Fruit fly (Drosophila melanogaster) whole organism, embryonic: ENCODE measurements around the gene CG18766.

Source experiments
- Atf-2 ChIP-seq: fragments of 200-800 bp; sonication (Bioruptor generic); optimal IDR thresholded peaks from 2 replicates; lab custom pipeline; 2016; ENCODE audit warnings: missing biosample characterization, missing genetic modification characterization
- BEAF-32 ChIP-seq: fragments of 200-800 bp; sonication (Bioruptor generic); optimal IDR thresholded peaks from 3 replicates; lab custom pipeline; 2017; ENCODE audit warnings: missing biosample characterization, missing genetic modification characterization, mild to moderate bottlenecking, moderate library complexity, missing genetic modification reagents
- Bgb ChIP-seq: fragments of 200-800 bp; sonication (Bioruptor generic); IDR thresholded peaks from 2 replicates; pipeline ENCODE4 v1.3.6; 2022; ENCODE audit warnings: missing biosample characterization, missing genetic modification characterization; ENCODE audit not compliant: partially characterized antibody
- CG10147 ChIP-seq: fragments of 200-800 bp; sonication (Bioruptor generic); optimal IDR thresholded peaks from 2 replicates; lab custom pipeline; 2019; ENCODE audit warnings: missing biosample characterization, mild to moderate bottlenecking, missing genetic modification characterization, moderate library complexity
- CG12155 ChIP-seq: fragments of 200-800 bp; sonication (Bioruptor generic); optimal IDR thresholded peaks from 3 replicates; lab custom pipeline; 2016; ENCODE audit warnings: missing biosample characterization, missing genetic modification characterization
- CG12391 ChIP-seq: fragments of 200-800 bp; sonication (Bioruptor generic); optimal IDR thresholded peaks from 3 replicates; lab custom pipeline; 2018; ENCODE audit warnings: missing biosample characterization, mild to moderate bottlenecking, missing genetic modification characterization, moderate library complexity
- CG12942 ChIP-seq: fragments of 200-800 bp; sonication (Bioruptor generic); optimal IDR thresholded peaks from 3 replicates; lab custom pipeline; 2016; ENCODE audit warnings: missing biosample characterization, missing genetic modification characterization
- CG13624 ChIP-seq: fragments of 200-800 bp; sonication (Bioruptor generic); optimal IDR thresholded peaks from 2 replicates; lab custom pipeline; 2016; ENCODE audit warnings: missing biosample characterization, missing genetic modification characterization
- CG14014 ChIP-seq: fragments of 200-800 bp; sonication (Bioruptor generic); IDR thresholded peaks from 2 replicates; pipeline ENCODE4 v1.3.6; 2022; ENCODE audit warnings: missing biosample characterization, missing genetic modification characterization
- CG15514 ChIP-seq: fragments of 200-800 bp; sonication (Bioruptor generic); optimal IDR thresholded peaks from 3 replicates; lab custom pipeline; 2017; ENCODE audit warnings: missing biosample characterization, missing genetic modification characterization, mild to moderate bottlenecking, moderate library complexity, missing genetic modification reagents
- CG15601 ChIP-seq: fragments of 200-800 bp; sonication (Bioruptor generic); optimal IDR thresholded peaks from 3 replicates; lab custom pipeline; 2019; ENCODE audit warnings: missing biosample characterization, mild to moderate bottlenecking, missing genetic modification characterization, moderate library complexity
- CG16863 ChIP-seq: fragments of 200-800 bp; sonication (Bioruptor generic); optimal IDR thresholded peaks from 3 replicates; lab custom pipeline; 2016; ENCODE audit warnings: missing biosample characterization, missing genetic modification characterization
- CG2202 ChIP-seq: fragments of 200-800 bp; sonication (Bioruptor generic); optimal IDR thresholded peaks from 2 replicates; lab custom pipeline; 2018; ENCODE audit warnings: missing biosample characterization, mild to moderate bottlenecking, missing genetic modification characterization
- CG4328 ChIP-seq: fragments of 200-800 bp; sonication (Bioruptor generic); optimal IDR thresholded peaks from 3 replicates; lab custom pipeline; 2017; ENCODE audit warnings: missing biosample characterization, missing genetic modification reagents, missing genetic modification characterization
- CG6683 ChIP-seq: fragments of 200-800 bp; sonication (Bioruptor generic); optimal IDR thresholded peaks from 2 replicates; lab custom pipeline; 2017; ENCODE audit warnings: missing biosample characterization, mild to moderate bottlenecking, missing genetic modification characterization, missing genetic modification reagents
- CG6791 ChIP-seq: fragments of 200-800 bp; sonication (Bioruptor generic); IDR thresholded peaks from 3 replicates; pipeline ENCODE4 v1.3.6; 2022; ENCODE audit warnings: missing biosample characterization, missing genetic modification characterization; ENCODE audit not compliant: partially characterized antibody
- CG7963 ChIP-seq: fragments of 200-800 bp; sonication (Bioruptor generic); IDR thresholded peaks from 3 replicates; pipeline ENCODE4 v1.3.6; 2022; ENCODE audit warnings: missing biosample characterization, missing genetic modification characterization; ENCODE audit not compliant: partially characterized antibody
- CG9727 ChIP-seq: fragments of 200-800 bp; sonication (Bioruptor generic); optimal IDR thresholded peaks from 3 replicates; lab custom pipeline; 2017; ENCODE audit warnings: missing biosample characterization, mild to moderate bottlenecking, missing genetic modification characterization
- CHES-1-like ChIP-seq: fragments of 200-800 bp; sonication (Bioruptor generic); optimal IDR thresholded peaks from 2 replicates; lab custom pipeline; 2016; ENCODE audit warnings: missing biosample characterization, missing genetic modification characterization
- CoRest ChIP-seq: fragments of 200-800 bp; sonication (Bioruptor generic); optimal IDR thresholded peaks from 3 replicates; lab custom pipeline; 2018; ENCODE audit warnings: missing biosample characterization, mild to moderate bottlenecking, missing genetic modification characterization, moderate library complexity
- Ets97D ChIP-seq: fragments of 200-800 bp; sonication (Bioruptor generic); optimal IDR thresholded peaks from 3 replicates; lab custom pipeline; 2016; ENCODE audit warnings: missing biosample characterization, missing genetic modification characterization
- HLH54F ChIP-seq: fragments of 200-800 bp; sonication (Bioruptor generic); optimal IDR thresholded peaks from 3 replicates; lab custom pipeline; 2016; ENCODE audit warnings: missing biosample characterization, missing genetic modification characterization
- Hmr ChIP-seq: fragments of 200-800 bp; sonication (Bioruptor generic); optimal IDR thresholded peaks from 3 replicates; lab custom pipeline; 2017; ENCODE audit warnings: mild to moderate bottlenecking, missing biosample characterization, missing genetic modification reagents, missing genetic modification characterization
- Kr ChIP-seq: fragments of 200-800 bp; sonication (Bioruptor generic); optimal IDR thresholded peaks from 2 replicates; lab custom pipeline; 2017; ENCODE audit warnings: missing biosample characterization, mild to moderate bottlenecking, missing genetic modification characterization
- Lpt ChIP-seq: fragments of >200 bp; optimal IDR thresholded peaks from 2 replicates; lab custom pipeline; 2018; ENCODE audit warnings: missing biosample characterization, missing genetic modification characterization
- NC2α ChIP-seq: fragments of 200-800 bp; sonication (Bioruptor generic); optimal IDR thresholded peaks from 2 replicates; lab custom pipeline; 2016; ENCODE audit warnings: missing biosample characterization, missing genetic modification characterization
- Scr ChIP-seq: fragments of 200-800 bp; sonication (Bioruptor generic); IDR thresholded peaks from 2 replicates; pipeline ENCODE4 v1.3.6; 2022; ENCODE audit warnings: missing biosample characterization, missing genetic modification characterization; ENCODE audit not compliant: partially characterized antibody
- Spps ChIP-seq: fragments of 200-800 bp; sonication (Bioruptor generic); optimal IDR thresholded peaks from 2 replicates; lab custom pipeline; 2018; ENCODE audit warnings: missing biosample characterization, mild to moderate bottlenecking, missing genetic modification characterization
- abd-A ChIP-seq: fragments of 200-800 bp; sonication (Bioruptor generic); optimal IDR thresholded peaks from 3 replicates; lab custom pipeline; 2019; ENCODE audit warnings: missing biosample characterization, mild to moderate bottlenecking, missing genetic modification characterization, moderate library complexity
- ap ChIP-seq: fragments of 200-800 bp; sonication (Bioruptor generic); IDR thresholded peaks from 2 replicates; pipeline ENCODE4 v1.3.6; 2022; ENCODE audit warnings: missing biosample characterization, missing genetic modification characterization
- cg ChIP-seq: fragments of 200-800 bp; sonication (Bioruptor generic); optimal IDR thresholded peaks from 3 replicates; lab custom pipeline; 2019; ENCODE audit warnings: missing biosample characterization, mild to moderate bottlenecking, missing genetic modification characterization, moderate library complexity
- chinmo ChIP-seq: fragments of 200-800 bp; sonication (Bioruptor generic); IDR thresholded peaks from 4 replicates; pipeline ENCODE4 v1.3.6; 2022; ENCODE audit warnings: missing biosample characterization, missing genetic modification characterization; ENCODE audit not compliant: partially characterized antibody
- emc ChIP-seq: fragments of 200-800 bp; sonication (Bioruptor generic); optimal IDR thresholded peaks from 2 replicates; lab custom pipeline; 2016; ENCODE audit warnings: missing biosample characterization, missing genetic modification characterization
- en ChIP-seq: fragments of 200-800 bp; sonication (Bioruptor generic); optimal IDR thresholded peaks from 2 replicates; lab custom pipeline; 2016; ENCODE audit warnings: missing biosample characterization, missing genetic modification characterization
- gcm ChIP-seq: fragments of 200-800 bp; sonication (Bioruptor generic); optimal IDR thresholded peaks from 2 replicates; lab custom pipeline; 2019; ENCODE audit warnings: missing biosample characterization, mild to moderate bottlenecking, missing genetic modification characterization, moderate library complexity
- gsb ChIP-seq: fragments of 200-800 bp; sonication (Bioruptor generic); IDR thresholded peaks from 2 replicates; pipeline ENCODE4 v1.3.6; 2022; ENCODE audit warnings: missing biosample characterization, missing genetic modification characterization
- ind ChIP-seq: fragments of 200-800 bp; sonication (Bioruptor generic); optimal IDR thresholded peaks from 3 replicates; lab custom pipeline; 2016; ENCODE audit warnings: missing biosample characterization, missing genetic modification characterization
- jing ChIP-seq: fragments of 200-800 bp; sonication (Bioruptor generic); optimal IDR thresholded peaks from 2 replicates; lab custom pipeline; 2018; ENCODE audit warnings: missing biosample characterization, mild to moderate bottlenecking, missing genetic modification characterization
- kni ChIP-seq: fragments of 200-800 bp; sonication (Bioruptor generic); optimal IDR thresholded peaks from 3 replicates; lab custom pipeline; 2017; ENCODE audit warnings: mild to moderate bottlenecking, missing biosample characterization, missing genetic modification reagents, missing genetic modification characterization
- pnt ChIP-seq: fragments of 200-800 bp; sonication (Bioruptor generic); optimal IDR thresholded peaks from 3 replicates; lab custom pipeline; 2016; ENCODE audit warnings: missing biosample characterization, missing genetic modification characterization
- repo ChIP-seq: fragments of 200-800 bp; sonication (Bioruptor generic); optimal IDR thresholded peaks from 2 replicates; lab custom pipeline; 2016; ENCODE audit warnings: missing biosample characterization, missing genetic modification characterization
- rib ChIP-seq: fragments of 200-800 bp; sonication (Bioruptor generic); IDR thresholded peaks from 2 replicates; pipeline ENCODE4 v1.3.6; 2022; ENCODE audit warnings: missing biosample characterization, missing genetic modification characterization
- sens ChIP-seq: fragments of 200-800 bp; sonication (Bioruptor generic); peaks from one replicate; lab custom pipeline; 2016; ENCODE audit warnings: missing biosample characterization, missing genetic modification characterization
- trh ChIP-seq: fragments of 200-800 bp; sonication (Bioruptor generic); optimal IDR thresholded peaks from 2 replicates; lab custom pipeline; 2016; ENCODE audit warnings: missing biosample characterization, missing genetic modification characterization
- ttk ChIP-seq: fragments of 200-800 bp; sonication (Bioruptor generic); IDR thresholded peaks from 2 replicates; pipeline ENCODE4 v2.1.2; 2022; ENCODE audit warnings: missing biosample characterization, missing genetic modification characterization
- tup ChIP-seq: fragments of 200-800 bp; sonication (Bioruptor generic); optimal IDR thresholded peaks from 2 replicates; lab custom pipeline; 2016; ENCODE audit warnings: missing biosample characterization, mild to moderate bottlenecking, missing genetic modification characterization, moderate library complexity
- zen2 ChIP-seq: fragments of 200-800 bp; sonication (Bioruptor generic); IDR thresholded peaks from 3 replicates; pipeline ENCODE4 v1.3.6; 2022; ENCODE audit warnings: missing biosample characterization, missing genetic modification characterization; ENCODE audit not compliant: partially characterized antibody
- zf30C ChIP-seq: fragments of 200-800 bp; sonication (Bioruptor generic); optimal IDR thresholded peaks from 3 replicates; lab custom pipeline; 2018; ENCODE audit warnings: missing biosample characterization, mild to moderate bottlenecking, missing genetic modification characterization

CG18766 gene

dm6 chr3R:27253136-27253920 is 8.3 kb upstream of the CG18766 start, which contains the start of gene pll (continued):
- peak; percentile 85 for TF ChIP-seq CG14014
- TF ChIP-seq CG13624, result peak; percentile 77
- no peak for TF ChIP-seq zen2
- TF ChIP-seq ind (GFP tag; lab: Kevin White, UChicago), result peak; percentile 83
- TF ChIP-seq en (GFP tag; lab: Kevin White, UChicago), result peak; percentile 22
- TF ChIP-seq ttk, result peak; percentile 84
- peak; percentile 27 for TF ChIP-seq Atf-2 (GFP tag; lab: Kevin White, UChicago)
- TF ChIP-seq kni (GFP tag; lab: Kevin White, UChicago), result no peak
- TF ChIP-seq CG10147 (GFP tag; lab: Kevin White, UChicago), result peak; percentile 71
- TF ChIP-seq CG12391, result peak; percentile 92
- peak; percentile 58 for TF ChIP-seq ap (GFP tag; lab: Robert Waterston, UW)
- peak; percentile 66 for TF ChIP-seq CHES-1-like
- no peak for TF ChIP-seq Kr (GFP tag; lab: Kevin White, UChicago)
- peak; percentile 79 for TF ChIP-seq CG15514 (GFP tag; lab: Kevin White, UChicago)
- TF ChIP-seq CG15601 (tag; lab: Kevin White, UChicago), result peak; percentile 79
- TF ChIP-seq CG2202 (tag; lab: Kevin White, UChicago), result peak; percentile 52
- peak; percentile 83 for TF ChIP-seq CG12155
- TF ChIP-seq Bgb (GFP tag; lab: Robert Waterston, UW), result peak; percentile 66
- peak; percentile 55 for TF ChIP-seq emc (GFP tag; lab: Kevin White, UChicago)
- no peak for TF ChIP-seq CG7963 (GFP tag; lab: Robert Waterston, UW)
- peak; percentile 75 for TF ChIP-seq cg
- TF ChIP-seq rib (GFP tag; lab: Robert Waterston, UW), result peak; percentile 63; the same call in 1 of the 2 replicates
- TF ChIP-seq sens (GFP tag; lab: Kevin White, UChicago), result peak; percentile 94
- peak; percentile 82 for TF ChIP-seq CG12942 (GFP tag; lab: Kevin White, UChicago)
- TF ChIP-seq CG6791, result no peak
- TF ChIP-seq Spps (tag; lab: Kevin White, UChicago), result peak; percentile 57
- TF ChIP-seq jing, result no peak
- no peak for TF ChIP-seq NC2α (GFP tag; lab: Kevin White, UChicago)
- TF ChIP-seq CG9727, result peak; percentile 82
- peak; percentile 36 for TF ChIP-seq tup (GFP tag; lab: Kevin White, UChicago)
- TF ChIP-seq Scr (GFP tag; lab: Robert Waterston, UW), result peak; percentile 61
- TF ChIP-seq BEAF-32, result peak; percentile 83
- peak; percentile 36 for TF ChIP-seq pnt
- peak; percentile 72 for TF ChIP-seq gcm
- peak; percentile 90 for TF ChIP-seq zf30C (GFP tag; lab: Kevin White, UChicago)
- TF ChIP-seq trh, result peak; percentile 22
- peak; percentile 88 for TF ChIP-seq Hmr (GFP tag; lab: Kevin White, UChicago)
- TF ChIP-seq CG4328 (GFP tag; lab: Kevin White, UChicago), result peak; percentile 6
- TF ChIP-seq CoRest (tag; lab: Kevin White, UChicago), result peak; percentile 84
- peak; percentile 84 for TF ChIP-seq gsb (GFP tag; lab: Robert Waterston, UW)
- peak; percentile 84 for TF ChIP-seq Ets97D
- TF ChIP-seq abd-A (tag; lab: Kevin White, UChicago), result no peak
- TF ChIP-seq CG16863 (GFP tag; lab: Kevin White, UChicago), result peak; percentile 61
- peak; percentile 29 for TF ChIP-seq repo (GFP tag; lab: Kevin White, UChicago)
- TF ChIP-seq HLH54F, result peak; percentile 68
- TF ChIP-seq CG6683, result peak; percentile 30
- 0 out of 4 replicates have a peak, but pooled peaks have one; percentile 60 for TF ChIP-seq chinmo (GFP tag; lab: Robert Waterston, UW)
- no peak for TF ChIP-seq Lpt
